Fruit fly (Drosophila melanogaster) whole organism, adult: ENCODE measurements around the gene Frmd5.

Experiments used
- CG12768 ChIP-seq: fragments of 200-800 bp; sonication (Bioruptor generic); optimal IDR thresholded peaks from 2 replicates; lab custom pipeline; 2017; ENCODE audit warnings: missing biosample characterization, missing genetic modification characterization, mild to moderate bottlenecking, moderate library complexity, missing genetic modification reagents
- CG14711 ChIP-seq: fragments of 200-800 bp; sonication (Bioruptor generic); optimal IDR thresholded peaks from 2 replicates; lab custom pipeline; 2018; ENCODE audit warnings: missing biosample characterization, mild to moderate bottlenecking, missing genetic modification characterization, moderate library complexity
- CG1620 ChIP-seq: fragments of 200-800 bp; sonication (Bioruptor generic); optimal IDR thresholded peaks from 2 replicates; lab custom pipeline; 2016; ENCODE audit warnings: missing biosample characterization, missing genetic modification characterization
- CG33017 ChIP-seq: fragments of 200-800 bp; sonication (Bioruptor generic); optimal IDR thresholded peaks from 2 replicates; lab custom pipeline; 2018; ENCODE audit warnings: missing biosample characterization, mild to moderate bottlenecking, missing genetic modification characterization, moderate library complexity
- CG7101 ChIP-seq: fragments of 200-800 bp; sonication (Bioruptor generic); optimal IDR thresholded peaks from 2 replicates; lab custom pipeline; 2018; ENCODE audit warnings: missing biosample characterization, mild to moderate bottlenecking, missing genetic modification characterization, moderate library complexity
- Clk ChIP-seq: fragments of 200-800 bp; sonication (Bioruptor generic); optimal IDR thresholded peaks from 2 replicates; lab custom pipeline; 2017; ENCODE audit warnings: missing biosample characterization, missing genetic modification characterization
- Hr96 ChIP-seq: fragments of 200-800 bp; sonication (Bioruptor generic); optimal IDR thresholded peaks from 2 replicates; lab custom pipeline; 2016; ENCODE audit warnings: missing biosample characterization, missing genetic modification characterization
- Mnt ChIP-seq: fragments of 200-800 bp; sonication (Bioruptor generic); optimal IDR thresholded peaks from 2 replicates; lab custom pipeline; 2016; ENCODE audit warnings: missing biosample characterization, mild to moderate bottlenecking, missing genetic modification characterization
- cnc ChIP-seq, 2 experiments: fragments of >200 bp; optimal IDR thresholded peaks; 2 replicates each; lab custom pipeline; 2017
- kay ChIP-seq: fragments of 200-800 bp; sonication (Bioruptor generic); peaks from one replicate; lab custom pipeline; 2016; ENCODE audit warnings: missing biosample characterization, missing genetic modification characterization, borderline replicate concordance
- pad ChIP-seq: fragments of 200-800 bp; sonication (Bioruptor generic); optimal IDR thresholded peaks from 3 replicates; lab custom pipeline; 2017; ENCODE audit warnings: missing biosample characterization, missing genetic modification characterization, mild to moderate bottlenecking, moderate library complexity, missing genetic modification reagents
- tj ChIP-seq: fragments of 200-800 bp; sonication (Bioruptor generic); optimal IDR thresholded peaks from 3 replicates; lab custom pipeline; 2017; ENCODE audit warnings: missing biosample characterization, mild to moderate bottlenecking, missing genetic modification characterization, moderate library complexity
- toe ChIP-seq: fragments of 200-800 bp; sonication (Bioruptor generic); optimal IDR thresholded peaks from 2 replicates; lab custom pipeline; 2016; ENCODE audit warnings: missing biosample characterization, missing genetic modification characterization

- TF ChIP-seq CG12768 (GFP tag; lab: Kevin White, UChicago), result no peak
- TF ChIP-seq cnc (optimal IDR thresholded peaks at IDR 0.05; lab: Kevin White, UChicago), result no peak
- no peak for TF ChIP-seq Clk (GFP tag; lab: Kevin White, UChicago)
- no peak for TF ChIP-seq tj (GFP tag; lab: Kevin White, UChicago)
- TF ChIP-seq CG14711 (tag; lab: Kevin White, UChicago), result peak; percentile 26
- TF ChIP-seq CG33017 (tag; lab: Kevin White, UChicago), result peak; percentile 40
- peak; percentile 10 for TF ChIP-seq Mnt (GFP tag; lab: Kevin White, UChicago)
- TF ChIP-seq pad (GFP tag; lab: Kevin White, UChicago), result no peak
- no peak for TF ChIP-seq CG1620 (GFP tag; lab: Kevin White, UChicago)
- peak; percentile 0 for TF ChIP-seq kay (GFP tag; lab: Kevin White, UChicago)
- no peak for TF ChIP-seq Hr96
- TF ChIP-seq toe, result no peak
- TF ChIP-seq CG7101, result peak; percentile 44
Observed at dm6 chr2L:10331066-10331847, 13.0 kb upstream of the Frmd5 start, which contains the start of the genes Schip1 and Cox10.
